Fruit fly (Drosophila melanogaster) whole organism, prepupa: ENCODE data around the gene Cyp4ac3.

Source experiments
- Blimp-1 ChIP-seq: fragments of 200-800 bp; sonication (Bioruptor generic); optimal IDR thresholded peaks from 3 replicates; lab custom pipeline; 2017; ENCODE audit warnings: missing biosample characterization, missing genetic modification characterization, mild to moderate bottlenecking, moderate library complexity, missing genetic modification reagents
- CG10631 ChIP-seq: fragments of 200-800 bp; sonication (Bioruptor generic); optimal IDR thresholded peaks from 2 replicates; lab custom pipeline; 2016; ENCODE audit warnings: missing biosample characterization, missing genetic modification characterization
- CG10669 ChIP-seq: fragments of 200-800 bp; sonication (Bioruptor generic); optimal IDR thresholded peaks from 3 replicates; lab custom pipeline; 2018; ENCODE audit warnings: missing biosample characterization, mild to moderate bottlenecking, missing genetic modification characterization, moderate library complexity
- CG11294 ChIP-seq: fragments of 200-800 bp; sonication (Bioruptor generic); IDR thresholded peaks from 2 replicates; pipeline ENCODE4 v1.3.6; 2022; ENCODE audit warnings: missing biosample characterization, missing genetic modification characterization
- CG11762 ChIP-seq: fragments of 200-800 bp; sonication (Bioruptor generic); optimal IDR thresholded peaks from 3 replicates; lab custom pipeline; 2016; ENCODE audit warnings: missing biosample characterization, missing genetic modification characterization; ENCODE audit not compliant: insufficient read depth
- CG11902 ChIP-seq: fragments of 200-800 bp; sonication (Bioruptor generic); optimal IDR thresholded peaks from 3 replicates; lab custom pipeline; 2016; ENCODE audit warnings: missing biosample characterization, missing genetic modification characterization
- CG15336 ChIP-seq: fragments of 200-800 bp; sonication (Bioruptor generic); IDR thresholded peaks from 2 replicates; pipeline ENCODE4 v1.3.6; 2022; ENCODE audit warnings: missing biosample characterization, missing genetic modification characterization
- CG16779 ChIP-seq: fragments of 200-800 bp; sonication (Bioruptor generic); optimal IDR thresholded peaks from 3 replicates; lab custom pipeline; 2017; ENCODE audit warnings: missing biosample characterization, mild to moderate bottlenecking, missing genetic modification characterization
- CG3032 ChIP-seq: fragments of 200-800 bp; optimal IDR thresholded peaks from 2 replicates; lab custom pipeline; 2019; ENCODE audit warnings: missing biosample characterization, mild to moderate bottlenecking, missing genetic modification characterization, moderate library complexity
- CG31627 ChIP-seq: fragments of 200-800 bp; sonication (Bioruptor generic); optimal IDR thresholded peaks from 3 replicates; lab custom pipeline; 2016; ENCODE audit warnings: missing biosample characterization, missing genetic modification characterization
- CG34406 ChIP-seq: fragments of 200-800 bp; sonication (Bioruptor generic); optimal IDR thresholded peaks from 3 replicates; lab custom pipeline; 2016; ENCODE audit warnings: missing biosample characterization, missing genetic modification characterization
- CG4318 ChIP-seq: fragments of 200-800 bp; sonication (Bioruptor generic); optimal IDR thresholded peaks from 3 replicates; lab custom pipeline; 2017; ENCODE audit warnings: missing biosample characterization, mild to moderate bottlenecking, missing genetic modification characterization
- CG6163 ChIP-seq: fragments of 200-800 bp; sonication (Bioruptor generic); IDR thresholded peaks from 3 replicates; pipeline ENCODE4 v1.3.6; 2022; ENCODE audit warnings: missing biosample characterization, missing genetic modification characterization
- CG6276 ChIP-seq: fragments of 200-800 bp; sonication (Bioruptor generic); optimal IDR thresholded peaks from 2 replicates; lab custom pipeline; 2017; ENCODE audit warnings: missing biosample characterization, mild to moderate bottlenecking, missing genetic modification characterization
- CG6792 ChIP-seq: fragments of 200-800 bp; sonication (Bioruptor generic); optimal IDR thresholded peaks from 3 replicates; lab custom pipeline; 2016; ENCODE audit warnings: missing biosample characterization, missing genetic modification characterization
- CG6808 ChIP-seq: fragments of 200-800 bp; sonication (Bioruptor generic); optimal IDR thresholded peaks from 3 replicates; lab custom pipeline; 2017; ENCODE audit warnings: missing biosample characterization, missing genetic modification characterization, mild to moderate bottlenecking, moderate library complexity, missing genetic modification reagents
- CG6854 ChIP-seq: fragments of 200-800 bp; sonication (Bioruptor generic); optimal IDR thresholded peaks from 2 replicates; lab custom pipeline; 2017; ENCODE audit warnings: missing biosample characterization, mild to moderate bottlenecking, missing genetic modification characterization
- CG7368 ChIP-seq: fragments of 200-800 bp; sonication (Bioruptor generic); optimal IDR thresholded peaks from 3 replicates; lab custom pipeline; 2016; ENCODE audit warnings: missing biosample characterization, missing genetic modification characterization
- CG8319 ChIP-seq: fragments of 200-800 bp; sonication (Bioruptor generic); optimal IDR thresholded peaks from 3 replicates; lab custom pipeline; 2016; ENCODE audit warnings: missing biosample characterization, missing genetic modification characterization
- Eip75B ChIP-seq: fragments of 200-800 bp; sonication (Bioruptor generic); optimal IDR thresholded peaks from 3 replicates; lab custom pipeline; 2016; ENCODE audit warnings: missing biosample characterization, missing genetic modification characterization
- Eip78C ChIP-seq: fragments of 200-800 bp; sonication (Bioruptor generic); peaks from one replicate; lab custom pipeline; 2016; ENCODE audit warnings: missing biosample characterization, missing genetic modification characterization
- Eip93F ChIP-seq: fragments of 200-800 bp; sonication (Bioruptor generic); optimal IDR thresholded peaks from 2 replicates; lab custom pipeline; 2016; ENCODE audit warnings: missing biosample characterization, mild to moderate bottlenecking, missing genetic modification characterization
- Ets21C ChIP-seq: fragments of 200-800 bp; sonication (Bioruptor generic); optimal IDR thresholded peaks from 3 replicates; lab custom pipeline; 2016; ENCODE audit warnings: missing biosample characterization, missing genetic modification characterization
- Ets96B ChIP-seq: fragments of 200-800 bp; optimal IDR thresholded peaks from 2 replicates; lab custom pipeline; 2019; ENCODE audit warnings: missing biosample characterization, mild to moderate bottlenecking, missing genetic modification characterization, moderate library complexity
- Gug ChIP-seq: fragments of 200-800 bp; sonication (Bioruptor generic); IDR thresholded peaks from 2 replicates; pipeline ENCODE4 v1.3.6; 2022; ENCODE audit warnings: missing biosample characterization, missing genetic modification characterization
- Hr39 ChIP-seq: fragments of 200-800 bp; sonication (Bioruptor generic); optimal IDR thresholded peaks from 2 replicates; lab custom pipeline; 2016; ENCODE audit warnings: missing biosample characterization, missing genetic modification characterization
- Lpt ChIP-seq: fragments of 200-800 bp; sonication (Bioruptor generic); optimal IDR thresholded peaks from 3 replicates; lab custom pipeline; 2016; ENCODE audit warnings: missing biosample characterization, missing genetic modification characterization
- Met ChIP-seq: fragments of 200-800 bp; sonication (Bioruptor generic); optimal IDR thresholded peaks from 3 replicates; lab custom pipeline; 2016; ENCODE audit warnings: missing biosample characterization, missing genetic modification characterization
- Sox102F ChIP-seq: fragments of 200-800 bp; sonication (Bioruptor generic); optimal IDR thresholded peaks from 2 replicates; lab custom pipeline; 2016; ENCODE audit warnings: missing biosample characterization, mild to moderate bottlenecking, missing genetic modification characterization
- Sox14 ChIP-seq: fragments of 200-800 bp; sonication (Bioruptor generic); optimal IDR thresholded peaks from 3 replicates; lab custom pipeline; 2016; ENCODE audit warnings: missing biosample characterization, missing genetic modification characterization
- acj6 ChIP-seq: fragments of 200-800 bp; sonication (Bioruptor generic); optimal IDR thresholded peaks from 3 replicates; lab custom pipeline; 2016; ENCODE audit warnings: missing biosample characterization, missing genetic modification characterization
- cyc ChIP-seq: fragments of 200-800 bp; sonication (Bioruptor generic); optimal IDR thresholded peaks from 3 replicates; lab custom pipeline; 2016; ENCODE audit warnings: missing biosample characterization, missing genetic modification characterization
- dac ChIP-seq: fragments of 200-800 bp; sonication (Bioruptor generic); optimal IDR thresholded peaks from 2 replicates; lab custom pipeline; 2017; ENCODE audit warnings: missing biosample characterization, mild to moderate bottlenecking, missing genetic modification characterization
- dsx ChIP-seq: fragments of 200-800 bp; optimal IDR thresholded peaks from 3 replicates; lab custom pipeline; 2019; ENCODE audit warnings: missing biosample characterization, mild to moderate bottlenecking, missing genetic modification characterization, moderate library complexity; ENCODE audit not compliant: poor library complexity, severe bottlenecking
- esn ChIP-seq: fragments of 200-800 bp; sonication (Bioruptor generic); optimal IDR thresholded peaks from 2 replicates; lab custom pipeline; 2016; ENCODE audit warnings: missing biosample characterization, mild to moderate bottlenecking, missing genetic modification characterization, moderate library complexity
- fd59A ChIP-seq: fragments of 200-800 bp; sonication (Bioruptor generic); optimal IDR thresholded peaks from 2 replicates; lab custom pipeline; 2017; ENCODE audit warnings: missing biosample characterization, mild to moderate bottlenecking, missing genetic modification characterization, missing genetic modification reagents
- fd85E ChIP-seq: fragments of 200-800 bp; sonication (Bioruptor generic); optimal IDR thresholded peaks from 3 replicates; lab custom pipeline; 2016; ENCODE audit warnings: missing biosample characterization, missing genetic modification characterization
- fkh ChIP-seq: fragments of 200-800 bp; sonication (Bioruptor generic); optimal IDR thresholded peaks from 3 replicates; lab custom pipeline; 2017; ENCODE audit warnings: missing biosample characterization, mild to moderate bottlenecking, missing genetic modification characterization, moderate library complexity
- net ChIP-seq: fragments of 200-800 bp; sonication (Bioruptor generic); optimal IDR thresholded peaks from 3 replicates; lab custom pipeline; 2016; ENCODE audit warnings: missing biosample characterization, missing genetic modification characterization
- pdm3 ChIP-seq: fragments of 200-800 bp; sonication (Bioruptor generic); optimal IDR thresholded peaks from 3 replicates; lab custom pipeline; 2016; ENCODE audit warnings: missing biosample characterization, missing genetic modification characterization
- salr ChIP-seq, 2 experiments: fragments of 200-800 bp; sonication (Bioruptor generic); optimal IDR thresholded peaks; 3 replicates each; lab custom pipeline; 2016 to 2018; ENCODE audit warnings: missing biosample characterization in 2 of 2, missing genetic modification characterization in 2 of 2, mild to moderate bottlenecking in 1 of 2
- ss ChIP-seq, 2 experiments: fragments of 200-800 bp; sonication (Bioruptor generic); optimal IDR thresholded peaks; 2 replicates in 1 of 2; 3 replicates in 1 of 2; lab custom pipeline; 2017 to 2018; ENCODE audit warnings: mild to moderate bottlenecking in 2 of 2, missing biosample characterization in 2 of 2, missing genetic modification characterization in 2 of 2, moderate library complexity in 1 of 2
- vri ChIP-seq: fragments of 200-800 bp; sonication (Bioruptor generic); optimal IDR thresholded peaks from 3 replicates; lab custom pipeline; 2016; ENCODE audit warnings: missing biosample characterization, mild to moderate bottlenecking, missing genetic modification characterization

Cyp4ac3 gene

dm6 chr2L:5288262-5288621 lies 19.9 kb downstream of the Cyp4ac3 start (continued):
- no peak for TF ChIP-seq CG15336 (GFP tag; lab: Robert Waterston, UW)
- TF ChIP-seq vri (GFP tag; lab: Kevin White, UChicago) = no peak
- no peak for TF ChIP-seq CG11762
- TF ChIP-seq CG6854 (GFP tag; lab: Kevin White, UChicago) = no peak
- no peak for TF ChIP-seq fd85E (GFP tag; lab: Kevin White, UChicago)
- peak; percentile 20 for TF ChIP-seq cyc (GFP tag; lab: Kevin White, UChicago)
- TF ChIP-seq Ets96B = peak; percentile 76
- TF ChIP-seq CG11902 (GFP tag; lab: Kevin White, UChicago) = no peak
- peak; percentile 10 for TF ChIP-seq net (GFP tag; lab: Kevin White, UChicago)
- peak; percentile 47 for TF ChIP-seq acj6 (GFP tag; lab: Kevin White, UChicago)
- TF ChIP-seq dsx (GFP tag; lab: Kevin White, UChicago) = peak; percentile 64
- TF ChIP-seq CG6808 (GFP tag; lab: Kevin White, UChicago) = peak; percentile 80
- TF ChIP-seq CG6792 (GFP tag; lab: Kevin White, UChicago) = peak; percentile 42
- no peak for TF ChIP-seq CG4318 (GFP tag; lab: Kevin White, UChicago)
- TF ChIP-seq CG10631 (GFP tag; lab: Kevin White, UChicago) = peak; percentile 82
- no peak for TF ChIP-seq esn (GFP tag; lab: Kevin White, UChicago)

- TF ChIP-seq CG3032 (tag; lab: Kevin White, UChicago) = no peak
- no peak for TF ChIP-seq Sox14 (GFP tag; lab: Kevin White, UChicago)
- no peak for TF ChIP-seq salr (GFP tag; optimal IDR thresholded peaks at IDR 0.05; lab: Kevin White, UChicago)
- TF ChIP-seq CG34406 (GFP tag; lab: Kevin White, UChicago) = no peak
- no peak for TF ChIP-seq CG7368 (GFP tag; lab: Kevin White, UChicago)
- no peak for TF ChIP-seq pdm3 (GFP tag; lab: Kevin White, UChicago)
- no peak for TF ChIP-seq CG6276 (GFP tag; lab: Kevin White, UChicago)
- no peak for TF ChIP-seq CG10669 (GFP tag; lab: Kevin White, UChicago)
- TF ChIP-seq Sox102F (GFP tag; lab: Kevin White, UChicago) = no peak
- TF ChIP-seq CG10631 (GFP tag; lab: Kevin White, UChicago) = no peak
Measured at dm6 chr2L:5288721-5289120, 20.4 kb downstream of the Cyp4ac3 start, which contains the start of gene vri. Gene vri, plus strand, starts transcription at chr2L:5288944.

dm6 chr2L:5289921-5290320 lies 21.6 kb downstream of the Cyp4ac3 start:
- TF ChIP-seq CG34406 (GFP tag; lab: Kevin White, UChicago) = peak; percentile 69
- TF ChIP-seq CG6808 (GFP tag; lab: Kevin White, UChicago) = peak; percentile 77
- peak; percentile 41 for TF ChIP-seq net (GFP tag; lab: Kevin White, UChicago)
- peak; percentile 58 for TF ChIP-seq Met (GFP tag; lab: Kevin White, UChicago)
- peak; percentile 22 for TF ChIP-seq CG11762
- TF ChIP-seq CG16779 = no peak
- TF ChIP-seq Ets96B = peak; percentile 87
- peak; percentile 13 for TF ChIP-seq CG8319 (GFP tag; lab: Kevin White, UChicago)
- TF ChIP-seq CG6854 (GFP tag; lab: Kevin White, UChicago) = no peak
- peak; percentile 62 for TF ChIP-seq fd59A (GFP tag; lab: Kevin White, UChicago)
- TF ChIP-seq fkh (GFP tag; lab: Kevin White, UChicago) = no peak
- TF ChIP-seq salr (GFP tag; optimal IDR thresholded peaks at IDR 0.05; lab: Kevin White, UChicago) = peak; percentile 27 to 33
- TF ChIP-seq CG11294 (GFP tag; lab: Robert Waterston, UW) = no peak
- TF ChIP-seq CG10669 (GFP tag; lab: Kevin White, UChicago) = peak; percentile 82
- TF ChIP-seq Hr39 (GFP tag; lab: Kevin White, UChicago) = peak; percentile 21
- peak; percentile 63; the same call in 1 of the 3 replicates for TF ChIP-seq CG6163 (GFP tag; lab: Robert Waterston, UW)
- TF ChIP-seq CG15336 (GFP tag; lab: Robert Waterston, UW) = peak; percentile 37; the same call in 1 of the 2 replicates
- TF ChIP-seq esn (GFP tag; lab: Kevin White, UChicago) = peak; percentile 61
- TF ChIP-seq CG10631 (GFP tag; lab: Kevin White, UChicago) = peak; percentile 72
- TF ChIP-seq pdm3 (GFP tag; lab: Kevin White, UChicago) = peak; percentile 68
- peak; percentile 92 for TF ChIP-seq Eip78C
- TF ChIP-seq CG31627 (GFP tag; lab: Kevin White, UChicago) = peak; percentile 3
- TF ChIP-seq CG6792 (GFP tag; lab: Kevin White, UChicago) = peak; percentile 60
- peak; percentile 26 for TF ChIP-seq CG4318 (GFP tag; lab: Kevin White, UChicago)
- TF ChIP-seq ss (GFP tag; optimal IDR thresholded peaks at IDR 0.05; lab: Kevin White, UChicago) = peak; percentile 80 to 84
- no peak for TF ChIP-seq Lpt
- TF ChIP-seq Sox14 (GFP tag; lab: Kevin White, UChicago) = peak; percentile 52
- no peak for TF ChIP-seq Eip93F (GFP tag; lab: Kevin White, UChicago)
- peak; percentile 54 for TF ChIP-seq Eip75B
- TF ChIP-seq Blimp-1 (GFP tag; lab: Kevin White, UChicago) = no peak
- TF ChIP-seq acj6 (GFP tag; lab: Kevin White, UChicago) = peak; percentile 70
- TF ChIP-seq Gug (GFP tag; lab: Robert Waterston, UW) = no peak
- no peak for TF ChIP-seq dac (GFP tag; lab: Kevin White, UChicago)
- no peak for TF ChIP-seq Ets21C (GFP tag; lab: Kevin White, UChicago)
- TF ChIP-seq fd85E (GFP tag; lab: Kevin White, UChicago) = no peak
- no peak for TF ChIP-seq CG6276 (GFP tag; lab: Kevin White, UChicago)
